Fruit fly (Drosophila melanogaster) whole organism, embryonic: Measurements from ENCODE around the gene Sptz.

Source experiments
- CG10979 ChIP-seq: fragments of 200-800 bp; sonication (Bioruptor generic); optimal IDR thresholded peaks from 2 replicates; lab custom pipeline; 2018; ENCODE audit warnings: missing biosample characterization, mild to moderate bottlenecking, missing genetic modification characterization, moderate library complexity
- CG11723 ChIP-seq: fragments of 200-800 bp; sonication (Bioruptor generic); optimal IDR thresholded peaks from 2 replicates; lab custom pipeline; 2017; ENCODE audit warnings: missing biosample characterization, mild to moderate bottlenecking, missing genetic modification characterization
- CG12299 ChIP-seq: fragments of 200-800 bp; sonication (Bioruptor generic); optimal IDR thresholded peaks from 2 replicates; lab custom pipeline; 2018; ENCODE audit warnings: missing biosample characterization, mild to moderate bottlenecking, missing genetic modification characterization
- CG12659 ChIP-seq: fragments of 200-800 bp; sonication (Bioruptor generic); optimal IDR thresholded peaks from 3 replicates; lab custom pipeline; 2017; ENCODE audit warnings: mild to moderate bottlenecking, missing biosample characterization, missing genetic modification reagents, missing genetic modification characterization
- CG14710 ChIP-seq: fragments of 200-800 bp; sonication (Bioruptor generic); optimal IDR thresholded peaks from 3 replicates; lab custom pipeline; 2019; ENCODE audit warnings: missing biosample characterization, mild to moderate bottlenecking, missing genetic modification characterization, moderate library complexity
- CG15514 ChIP-seq: fragments of 200-800 bp; sonication (Bioruptor generic); optimal IDR thresholded peaks from 3 replicates; lab custom pipeline; 2017; ENCODE audit warnings: missing biosample characterization, missing genetic modification characterization, mild to moderate bottlenecking, moderate library complexity, missing genetic modification reagents
- CG1602 ChIP-seq: fragments of 200-800 bp; sonication (Bioruptor generic); optimal IDR thresholded peaks from 3 replicates; lab custom pipeline; 2016; ENCODE audit warnings: missing biosample characterization, missing genetic modification characterization
- CG1603 ChIP-seq: fragments of 200-800 bp; sonication (Bioruptor generic); optimal IDR thresholded peaks from 2 replicates; lab custom pipeline; 2019; ENCODE audit warnings: missing biosample characterization, mild to moderate bottlenecking, missing genetic modification characterization, moderate library complexity
- CG17912 ChIP-seq: fragments of 200-800 bp; sonication (Bioruptor generic); optimal IDR thresholded peaks from 2 replicates; lab custom pipeline; 2018; ENCODE audit warnings: missing biosample characterization, mild to moderate bottlenecking, missing genetic modification characterization
- CG2116 ChIP-seq: fragments of 200-800 bp; sonication (Bioruptor generic); optimal IDR thresholded peaks from 3 replicates; lab custom pipeline; 2018; ENCODE audit warnings: missing biosample characterization, mild to moderate bottlenecking, missing genetic modification characterization
- CG2712 ChIP-seq: fragments of 200-800 bp; optimal IDR thresholded peaks from 3 replicates; lab custom pipeline; 2019; ENCODE audit warnings: missing biosample characterization, mild to moderate bottlenecking, missing genetic modification characterization, moderate library complexity
- CG3995 ChIP-seq: fragments of 200-800 bp; sonication (Bioruptor generic); optimal IDR thresholded peaks from 3 replicates; lab custom pipeline; 2016; ENCODE audit warnings: missing biosample characterization, missing genetic modification characterization
- CG42726 ChIP-seq: fragments of 200-800 bp; sonication (Bioruptor generic); IDR thresholded peaks from 2 replicates; pipeline ENCODE4 v1.3.6; 2022; ENCODE audit warnings: missing biosample characterization, missing genetic modification characterization; ENCODE audit not compliant: partially characterized antibody
- CG6683 ChIP-seq: fragments of 200-800 bp; sonication (Bioruptor generic); optimal IDR thresholded peaks from 2 replicates; lab custom pipeline; 2017; ENCODE audit warnings: missing biosample characterization, mild to moderate bottlenecking, missing genetic modification characterization, missing genetic modification reagents
- CG6791 ChIP-seq: fragments of 200-800 bp; sonication (Bioruptor generic); IDR thresholded peaks from 3 replicates; pipeline ENCODE4 v1.3.6; 2022; ENCODE audit warnings: missing biosample characterization, missing genetic modification characterization; ENCODE audit not compliant: partially characterized antibody
- CG7357 ChIP-seq: fragments of 200-800 bp; sonication (Bioruptor generic); IDR thresholded peaks from 3 replicates; pipeline ENCODE4 v1.3.6; 2022; ENCODE audit warnings: missing biosample characterization, missing genetic modification characterization
- CG7963 ChIP-seq: fragments of 200-800 bp; sonication (Bioruptor generic); IDR thresholded peaks from 3 replicates; pipeline ENCODE4 v1.3.6; 2022; ENCODE audit warnings: missing biosample characterization, missing genetic modification characterization; ENCODE audit not compliant: partially characterized antibody
- CG8924 ChIP-seq: fragments of 200-800 bp; optimal IDR thresholded peaks from 3 replicates; lab custom pipeline; 2019; ENCODE audit warnings: missing biosample characterization, mild to moderate bottlenecking, missing genetic modification characterization, moderate library complexity
- Dll ChIP-seq: fragments of 200-800 bp; sonication (Bioruptor generic); IDR thresholded peaks from 4 replicates; pipeline ENCODE4 v1.3.6; 2022; ENCODE audit warnings: missing biosample characterization, missing genetic modification characterization; ENCODE audit not compliant: partially characterized antibody
- Doc3 ChIP-seq: fragments of 200-800 bp; sonication (Bioruptor generic); IDR thresholded peaks from 3 replicates; pipeline ENCODE4 v1.3.6; 2022; ENCODE audit warnings: missing biosample characterization, missing genetic modification characterization; ENCODE audit not compliant: partially characterized antibody
- Dp ChIP-seq: fragments of 200-800 bp; sonication (Bioruptor generic); optimal IDR thresholded peaks from 2 replicates; lab custom pipeline; 2018; ENCODE audit warnings: missing biosample characterization, mild to moderate bottlenecking, missing genetic modification characterization, moderate library complexity
- Ets97D ChIP-seq: fragments of 200-800 bp; sonication (Bioruptor generic); optimal IDR thresholded peaks from 3 replicates; lab custom pipeline; 2016; ENCODE audit warnings: missing biosample characterization, missing genetic modification characterization
- Fer1 ChIP-seq: fragments of 200-800 bp; sonication (Bioruptor generic); optimal IDR thresholded peaks from 2 replicates; lab custom pipeline; 2017; ENCODE audit warnings: missing biosample characterization, mild to moderate bottlenecking, missing genetic modification characterization
- HLHmδ ChIP-seq: fragments of 200-800 bp; sonication (Bioruptor generic); optimal IDR thresholded peaks from 2 replicates; lab custom pipeline; 2018; ENCODE audit warnings: missing biosample characterization, mild to moderate bottlenecking, missing genetic modification characterization, moderate library complexity
- HmgZ ChIP-seq: fragments of 200-800 bp; sonication (Bioruptor generic); optimal IDR thresholded peaks from 2 replicates; lab custom pipeline; 2018; ENCODE audit warnings: missing biosample characterization, mild to moderate bottlenecking, missing genetic modification characterization
- Lhr ChIP-seq: fragments of 200-800 bp; sonication (Bioruptor generic); optimal IDR thresholded peaks from 3 replicates; lab custom pipeline; 2017; ENCODE audit warnings: mild to moderate bottlenecking, missing biosample characterization, missing genetic modification reagents, missing genetic modification characterization
- MBD-R2 ChIP-seq: fragments of 200-800 bp; sonication (Bioruptor generic); IDR thresholded peaks from 2 replicates; pipeline ENCODE4 v1.3.6; 2022; ENCODE audit warnings: missing biosample characterization, missing genetic modification characterization
- Mrtf ChIP-seq: fragments of 200-800 bp; sonication (Bioruptor generic); IDR thresholded peaks from 3 replicates; pipeline ENCODE4 v1.3.6; 2022; ENCODE audit warnings: missing biosample characterization, missing genetic modification characterization
- Myb ChIP-seq: fragments of 200-800 bp; sonication (Bioruptor generic); optimal IDR thresholded peaks from 2 replicates; lab custom pipeline; 2016; ENCODE audit warnings: missing biosample characterization, missing genetic modification characterization
- Tbp ChIP-seq: fragments of >200 bp; optimal IDR thresholded peaks from 2 replicates; lab custom pipeline; 2018; ENCODE audit warnings: missing biosample characterization, missing genetic modification characterization
- YL-1 ChIP-seq: fragments of 200-800 bp; sonication (Bioruptor generic); optimal IDR thresholded peaks from 3 replicates; lab custom pipeline; 2017; ENCODE audit warnings: missing biosample characterization, mild to moderate bottlenecking, missing genetic modification characterization
- bbx ChIP-seq: fragments of 200-800 bp; sonication (Bioruptor generic); IDR thresholded peaks from 2 replicates; pipeline ENCODE4 v1.3.6; 2022; ENCODE audit warnings: missing biosample characterization, missing genetic modification characterization; ENCODE audit not compliant: partially characterized antibody
- bowl ChIP-seq: fragments of 200-800 bp; sonication (Bioruptor generic); IDR thresholded peaks from 2 replicates; pipeline ENCODE4 v1.3.6; 2022; ENCODE audit warnings: missing biosample characterization, missing genetic modification characterization
- dati ChIP-seq: fragments of 200-800 bp; sonication (Bioruptor generic); IDR thresholded peaks from 2 replicates; pipeline ENCODE4 v1.3.6; 2022; ENCODE audit warnings: missing biosample characterization, missing genetic modification characterization
- dmrt11E ChIP-seq: fragments of 200-800 bp; sonication (Bioruptor generic); optimal IDR thresholded peaks from 3 replicates; lab custom pipeline; 2018; ENCODE audit warnings: missing biosample characterization, mild to moderate bottlenecking, missing genetic modification characterization, moderate library complexity
- ems ChIP-seq: fragments of 200-800 bp; sonication (Bioruptor generic); optimal IDR thresholded peaks from 3 replicates; lab custom pipeline; 2016; ENCODE audit warnings: missing biosample characterization, missing genetic modification characterization
- hkb ChIP-seq, 2 experiments: fragments of 200-800 bp in 1 of 2; fragments of >200 bp in 1 of 2; sonication (Bioruptor generic) in 1 of 2; IDR thresholded peaks in 1 of 2; optimal IDR thresholded peaks in 1 of 2; 2 replicates each; pipeline versions ENCODE4 v1.3.6 to Lab custom; 2017 to 2022; ENCODE audit warnings: missing biosample characterization in 1 of 2, missing genetic modification characterization in 1 of 2
- inv ChIP-seq: fragments of 200-800 bp; sonication (Bioruptor generic); IDR thresholded peaks from 2 replicates; pipeline ENCODE4 v1.3.6; 2022; ENCODE audit warnings: missing biosample characterization, missing genetic modification characterization; ENCODE audit not compliant: partially characterized antibody
- lilli ChIP-seq: fragments of 200-800 bp; sonication (Bioruptor generic); optimal IDR thresholded peaks from 3 replicates; lab custom pipeline; 2016; ENCODE audit warnings: missing biosample characterization, missing genetic modification characterization
- lola ChIP-seq, 3 experiments: fragments of >200 bp in 2 of 3; fragments of 200-800 bp in 1 of 3; sonication (Bioruptor generic) in 1 of 3; optimal IDR thresholded peaks; 2 replicates each; lab custom pipeline; 2017 to 2019; ENCODE audit warnings: missing biosample characterization in 3 of 3, missing genetic modification characterization in 3 of 3, mild to moderate bottlenecking in 1 of 3, moderate library complexity in 1 of 3
- phol ChIP-seq: fragments of 200-800 bp; sonication (Bioruptor generic); optimal IDR thresholded peaks from 3 replicates; lab custom pipeline; 2018; ENCODE audit warnings: missing biosample characterization, mild to moderate bottlenecking, missing genetic modification characterization, moderate library complexity
- sna ChIP-seq: fragments of 200-800 bp; sonication (Bioruptor generic); IDR thresholded peaks from 2 replicates; pipeline ENCODE4 v1.3.6; 2022; ENCODE audit warnings: missing biosample characterization, missing genetic modification characterization; ENCODE audit not compliant: partially characterized antibody
- sug ChIP-seq: fragments of 200-800 bp; optimal IDR thresholded peaks from 2 replicates; lab custom pipeline; 2019; ENCODE audit warnings: missing biosample characterization, mild to moderate bottlenecking, missing genetic modification characterization, moderate library complexity
- unc-4 ChIP-seq: fragments of 200-800 bp; sonication (Bioruptor generic); IDR thresholded peaks from 2 replicates; pipeline ENCODE4 v1.3.6; 2022; ENCODE audit warnings: missing biosample characterization, missing genetic modification characterization; ENCODE audit not compliant: partially characterized antibody
- vnd ChIP-seq: fragments of 200-800 bp; sonication (Bioruptor generic); IDR thresholded peaks from 3 replicates; pipeline ENCODE4 v1.3.6; 2022; ENCODE audit warnings: missing biosample characterization, missing genetic modification characterization; ENCODE audit not compliant: partially characterized antibody
- zen ChIP-seq: fragments of 200-800 bp; sonication (Bioruptor generic); optimal IDR thresholded peaks from 3 replicates; lab custom pipeline; 2018; ENCODE audit warnings: missing biosample characterization, mild to moderate bottlenecking, missing genetic modification characterization, moderate library complexity

Sptz gene

dm6 chr3R:11431395-11431977, 9.6 kb downstream of the Sptz start, which contains the start of the genes RpL24-like and CG5276 (continued):
- TF ChIP-seq ems (GFP tag; lab: Kevin White, UChicago): peak; percentile 16
- TF ChIP-seq CG2116 (GFP tag; lab: Kevin White, UChicago): peak; percentile 93
- peak; percentile 58 for TF ChIP-seq phol (tag; lab: Kevin White, UChicago)
- no peak for TF ChIP-seq Mrtf (GFP tag; lab: Robert Waterston, UW)
- peak; percentile 16 for TF ChIP-seq Fer1
- no peak for TF ChIP-seq CG1602 (GFP tag; lab: Kevin White, UChicago)
- peak; percentile 76 for TF ChIP-seq Tbp (GFP tag; lab: Kevin White, UChicago)
- peak; percentile 54 for TF ChIP-seq HmgZ (tag; lab: Kevin White, UChicago)
- TF ChIP-seq vnd (GFP tag; lab: Robert Waterston, UW): peak; percentile 65
- peak; percentile 55; the same call in 1 of the 3 replicates for TF ChIP-seq CG7357 (GFP tag; lab: Robert Waterston, UW)
- peak; percentile 42 for TF ChIP-seq CG2712 (tag; lab: Kevin White, UChicago)
- TF ChIP-seq CG1603 (tag; lab: Kevin White, UChicago): peak; percentile 83
- TF ChIP-seq CG6683: no peak
- TF ChIP-seq Doc3 (GFP tag; lab: Robert Waterston, UW): 0 out of 3 replicates have a peak, but pooled peaks have one; percentile 36
- TF ChIP-seq CG7963: 0 out of 3 replicates have a peak, but pooled peaks have one; percentile 12
- TF ChIP-seq CG17912 (GFP tag; lab: Kevin White, UChicago): no peak
- 0 out of 2 replicates have a peak, but pooled peaks have one; percentile 24 for TF ChIP-seq inv (GFP tag; lab: Robert Waterston, UW)
- TF ChIP-seq lilli: no peak
- TF ChIP-seq zen: peak; percentile 48
- peak; percentile 94 for TF ChIP-seq MBD-R2
- TF ChIP-seq CG11723 (GFP tag; lab: Kevin White, UChicago): no peak
- TF ChIP-seq YL-1 (GFP tag; lab: Kevin White, UChicago): peak; percentile 87
- peak; percentile 0 for TF ChIP-seq dmrt11E
- TF ChIP-seq HLHmδ (GFP tag; lab: Kevin White, UChicago): peak; percentile 67
- peak; percentile 11 for TF ChIP-seq CG12299 (tag; lab: Kevin White, UChicago)
- TF ChIP-seq CG15514 (GFP tag; lab: Kevin White, UChicago): peak; percentile 60
- TF ChIP-seq CG12659 (GFP tag; lab: Kevin White, UChicago): peak; percentile 56
- no peak for TF ChIP-seq dati (GFP tag; lab: Robert Waterston, UW)
- peak; percentile 57 for TF ChIP-seq sug
- peak; percentile 77 for TF ChIP-seq Dll (GFP tag; lab: Robert Waterston, UW)
- peak; percentile 2 for TF ChIP-seq CG8924 (tag; lab: Kevin White, UChicago)
- 0 out of 3 replicates have a peak, but pooled peaks have one; percentile 44 for TF ChIP-seq CG6791 (GFP tag; lab: Robert Waterston, UW)
- peak; percentile 59 for TF ChIP-seq Ets97D
- TF ChIP-seq bowl: no peak
- TF ChIP-seq CG10979 (tag; lab: Kevin White, UChicago): peak; percentile 11
- TF ChIP-seq Lhr: peak; percentile 30
- peak; percentile 28 for TF ChIP-seq CG3995
- TF ChIP-seq CG42726: 0 out of 2 replicates have a peak, but pooled peaks have one; percentile 18
- peak; percentile 69; the same call in 1 of the 2 replicates for TF ChIP-seq unc-4
- peak; percentile 34; the same call in 1 of the 2 replicates for TF ChIP-seq bbx
- TF ChIP-seq CG14710: peak; percentile 80
- TF ChIP-seq Dp: peak; percentile 41
- TF ChIP-seq lola (GFP tag; optimal IDR thresholded peaks at IDR 0.05; lab: Kevin White, UChicago): peak in 1 of 3 experiments; percentile 20
- peak; percentile 15 for TF ChIP-seq Myb (GFP tag; lab: Kevin White, UChicago)
- peak; percentile 68 for TF ChIP-seq hkb (optimal IDR thresholded peaks at IDR 0.05; lab: Kevin White, UChicago)
- TF ChIP-seq hkb (GFP tag; IDR thresholded peaks at IDR 0.05; lab: Robert Waterston, UW): no peak
- TF ChIP-seq sna (GFP tag; lab: Robert Waterston, UW): peak; percentile 59
